Fruit fly (Drosophila melanogaster) whole organism, wandering third instar larva: Measurements from ENCODE around the gene trbl.

ENCODE experiments used
- Abd-B ChIP-seq: fragments of >200 bp; optimal IDR thresholded peaks from 2 replicates; lab custom pipeline; 2017; ENCODE audit warnings: missing biosample characterization, missing genetic modification characterization
- CG32264 ChIP-seq: fragments of 200-800 bp; sonication (Bioruptor generic); optimal IDR thresholded peaks from 2 replicates; lab custom pipeline; 2016; ENCODE audit warnings: missing biosample characterization, missing genetic modification characterization
- Hr78 ChIP-seq: fragments of >200 bp; optimal IDR thresholded peaks from 2 replicates; lab custom pipeline; 2017; ENCODE audit warnings: missing biosample characterization, missing genetic modification characterization
- Jra ChIP-seq: sonication (Bioruptor generic); optimal IDR thresholded peaks from 2 replicates; lab custom pipeline; 2016; ENCODE audit warnings: missing biosample characterization, missing genetic modification characterization
- brk ChIP-seq: fragments of 200-800 bp; sonication (Bioruptor generic); optimal IDR thresholded peaks from 2 replicates; lab custom pipeline; 2016; ENCODE audit warnings: missing biosample characterization, mild to moderate bottlenecking, missing genetic modification characterization
- dsf ChIP-seq: sonication (Bioruptor generic); optimal IDR thresholded peaks from 2 replicates; lab custom pipeline; 2016; ENCODE audit warnings: missing biosample characterization, missing genetic modification characterization, borderline replicate concordance
- lola ChIP-seq: fragments of >200 bp; optimal IDR thresholded peaks from 2 replicates; lab custom pipeline; 2017; ENCODE audit warnings: missing biosample characterization, missing genetic modification characterization
- pan ChIP-seq: fragments of >200 bp; optimal IDR thresholded peaks from 2 replicates; lab custom pipeline; 2017
- sage ChIP-seq: fragments of 200-800 bp; sonication (Bioruptor generic); optimal IDR thresholded peaks from 2 replicates; lab custom pipeline; 2016; ENCODE audit warnings: missing biosample characterization, mild to moderate bottlenecking, missing genetic modification characterization

dm6 chr3L:20385006-20385405 lies 16.4 kb downstream of the trbl start:
- no peak for TF ChIP-seq CG32264 (GFP tag; lab: Kevin White, UChicago)
- no peak for TF ChIP-seq dsf (GFP tag; lab: Kevin White, UChicago)
- TF ChIP-seq Hr78 (GFP tag; lab: Kevin White, UChicago): no peak
- TF ChIP-seq Abd-B (GFP tag; lab: Kevin White, UChicago): no peak
- no peak for TF ChIP-seq sage (GFP tag; lab: Kevin White, UChicago)
- TF ChIP-seq Jra (GFP tag; lab: Kevin White, UChicago): no peak
- TF ChIP-seq brk: no peak
- TF ChIP-seq lola: no peak
- TF ChIP-seq pan: no peak
